Worm (Caenorhabditis elegans) whole organism, early embryonic: ENCODE measurements around the gene Y4C6B.1.

Experiments
- ama-1 ChIP-seq: fragments of 150-350 bp; optimal IDR thresholded peaks from 2 replicates; lab custom pipeline; 2014
- ceh-36 ChIP-seq: sonication (generic microtip); optimal IDR thresholded peaks from 2 replicates; lab custom pipeline; 2016; ENCODE audit warnings: missing genetic modification characterization, inconsistent platforms, missing compliant biosample characterization
- ets-7 ChIP-seq: sonication (generic microtip); optimal IDR thresholded peaks from 2 replicates; lab custom pipeline; 2016; ENCODE audit warnings: missing genotype, missing genetic modification characterization, missing compliant biosample characterization
- flt-1 ChIP-seq: fragments of 200-800 bp; sonication (Bioruptor generic); IDR thresholded peaks from 2 replicates; pipeline ENCODE4 v1.3.6; 2022; ENCODE audit warnings: missing genetic modification characterization, missing compliant biosample characterization
- hmbx-1 ChIP-seq: sonication (generic microtip); optimal IDR thresholded peaks from 2 replicates; lab custom pipeline; 2016; ENCODE audit warnings: mild to moderate bottlenecking, missing genetic modification characterization, missing compliant biosample characterization
- hmg-4 ChIP-seq: fragments of 200-800 bp; sonication (Bioruptor generic); optimal IDR thresholded peaks from 2 replicates; lab custom pipeline; 2018; ENCODE audit warnings: mild to moderate bottlenecking, missing genetic modification characterization, missing compliant biosample characterization
- pes-1 ChIP-seq: fragments of 200-800 bp; sonication (Bioruptor generic); IDR thresholded peaks from 2 replicates; pipeline ENCODE4 v1.3.6; 2022; ENCODE audit warnings: missing genetic modification reagents, missing genetic modification characterization, missing compliant biosample characterization
- scrt-1 ChIP-seq: fragments of 200-800 bp; sonication (Bioruptor generic); IDR thresholded peaks from 2 replicates; pipeline ENCODE4 v1.3.6; 2022; ENCODE audit warnings: missing genetic modification characterization, missing compliant biosample characterization
- sea-1 ChIP-seq: fragments of 200-800 bp; sonication (Bioruptor generic); conservative IDR thresholded peaks from 2 replicates; pipeline ENCODE4 v1.3.6; 2022; ENCODE audit warnings: missing genetic modification characterization, missing compliant biosample characterization
- tra-4 ChIP-seq: sonication (generic microtip); optimal IDR thresholded peaks from 2 replicates; lab custom pipeline; 2017; ENCODE audit warnings: missing genetic modification characterization, missing compliant biosample characterization

DNA sequence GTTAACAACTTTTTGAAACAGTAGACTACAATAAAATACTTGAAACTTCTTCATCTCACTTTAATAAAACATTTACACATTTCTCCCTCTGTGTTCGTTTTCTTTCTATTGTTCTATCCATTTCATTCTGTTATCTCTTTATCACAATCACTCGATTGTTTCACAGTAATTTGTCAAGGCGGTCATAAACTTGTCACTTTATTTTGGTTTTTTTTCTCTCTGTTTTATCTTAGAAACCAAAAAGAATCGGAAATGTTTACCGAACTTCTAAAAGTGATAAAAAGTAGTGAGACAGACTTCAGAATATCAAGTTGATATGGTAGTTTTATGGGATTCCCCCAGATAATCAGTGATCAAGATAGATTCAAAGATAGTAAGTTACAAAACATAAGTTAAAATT lies 15.0 kb upstream of the Y4C6B.1 start, which contains the start of gene Y4C6B.2:
- no peak for TF ChIP-seq flt-1
- TF ChIP-seq hmbx-1 (tag; lab: Kevin White, UChicago): no peak
- no peak for TF ChIP-seq ets-7 (tag; lab: Kevin White, UChicago)
- TF ChIP-seq scrt-1 (GFP tag; lab: Robert Waterston, UW): no peak
- no peak for TF ChIP-seq ceh-36 (tag; lab: Kevin White, UChicago)
- no peak for TF ChIP-seq pes-1 (GFP tag; lab: Robert Waterston, UW)
- no peak for TF ChIP-seq ama-1 (lab: Kevin White, UChicago)
- no peak for TF ChIP-seq sea-1 (GFP tag; lab: Robert Waterston, UW)
- TF ChIP-seq hmg-4 (GFP tag; lab: Kevin White, UChicago): no peak
- TF ChIP-seq tra-4 (tag; lab: Kevin White, UChicago): no peak
